Fruit fly (Drosophila melanogaster) whole organism, pupa: ENCODE data around the gene eIF5B.

Experiments used
- CG10348 ChIP-seq: fragments of 200-800 bp; sonication (Bioruptor generic); IDR thresholded peaks from 2 replicates; pipeline ENCODE4 v1.3.6; 2022; ENCODE audit warnings: missing biosample characterization, missing genetic modification characterization
- CG12605 ChIP-seq: fragments of 200-800 bp; sonication (Bioruptor generic); IDR thresholded peaks from 2 replicates; pipeline ENCODE4 v1.3.6; 2022; ENCODE audit warnings: missing biosample characterization, missing genetic modification characterization
- CG13204 ChIP-seq: fragments of 200-800 bp; sonication (Bioruptor generic); optimal IDR thresholded peaks from 2 replicates; lab custom pipeline; 2018; ENCODE audit warnings: missing biosample characterization, mild to moderate bottlenecking, missing genetic modification characterization, moderate library complexity
- CG14655 ChIP-seq: fragments of 200-800 bp; sonication (Bioruptor generic); optimal IDR thresholded peaks from 3 replicates; lab custom pipeline; 2017; ENCODE audit warnings: mild to moderate bottlenecking, missing biosample characterization, missing genetic modification reagents, missing genetic modification characterization
- CG15710 ChIP-seq: fragments of 200-800 bp; sonication (Bioruptor generic); optimal IDR thresholded peaks from 2 replicates; lab custom pipeline; 2018; ENCODE audit warnings: missing biosample characterization, mild to moderate bottlenecking, missing genetic modification characterization, moderate library complexity
- CG17806 ChIP-seq: fragments of 200-800 bp; sonication (Bioruptor generic); optimal IDR thresholded peaks from 2 replicates; lab custom pipeline; 2018; ENCODE audit warnings: missing biosample characterization, mild to moderate bottlenecking, missing genetic modification characterization, moderate library complexity
- CG32121 ChIP-seq: fragments of 200-800 bp; sonication (Bioruptor generic); IDR thresholded peaks from 2 replicates; pipeline ENCODE4 v1.3.6; 2022; ENCODE audit warnings: missing biosample characterization, missing genetic modification characterization
- CG34367 ChIP-seq: fragments of 200-800 bp; sonication (Bioruptor generic); optimal IDR thresholded peaks from 2 replicates; lab custom pipeline; 2018; ENCODE audit warnings: missing biosample characterization, mild to moderate bottlenecking, missing genetic modification characterization
- CG4496 ChIP-seq: fragments of 200-800 bp; sonication (Bioruptor generic); IDR thresholded peaks from 3 replicates; pipeline ENCODE4 v1.3.6; 2022; ENCODE audit warnings: missing biosample characterization, missing genetic modification characterization
- CG8159 ChIP-seq: fragments of 200-800 bp; sonication (Bioruptor generic); optimal IDR thresholded peaks from 3 replicates; lab custom pipeline; 2018; ENCODE audit warnings: missing biosample characterization, mild to moderate bottlenecking, missing genetic modification characterization, moderate library complexity
- CG8301 ChIP-seq: fragments of 200-800 bp; sonication (Bioruptor generic); optimal IDR thresholded peaks from 2 replicates; lab custom pipeline; 2018; ENCODE audit warnings: missing biosample characterization, mild to moderate bottlenecking, missing genetic modification characterization
- CG9948 ChIP-seq: fragments of 200-800 bp; sonication (Bioruptor generic); optimal IDR thresholded peaks from 2 replicates; lab custom pipeline; 2018; ENCODE audit warnings: missing biosample characterization, mild to moderate bottlenecking, missing genetic modification characterization, moderate library complexity
- D1 ChIP-seq: fragments of 200-800 bp; sonication (Bioruptor generic); optimal IDR thresholded peaks from 2 replicates; lab custom pipeline; 2018; ENCODE audit warnings: missing biosample characterization, mild to moderate bottlenecking, missing genetic modification characterization, moderate library complexity
- EcR ChIP-seq: fragments of 200-800 bp; sonication (Bioruptor generic); optimal IDR thresholded peaks from 3 replicates; lab custom pipeline; 2019; ENCODE audit warnings: missing biosample characterization, missing genetic modification characterization, mild to moderate bottlenecking, moderate library complexity, missing genetic modification reagents
- Ets98B ChIP-seq: fragments of 200-800 bp; sonication (Bioruptor generic); IDR thresholded peaks from 2 replicates; pipeline ENCODE4 v1.3.6; 2022; ENCODE audit warnings: missing biosample characterization, missing genetic modification characterization
- Pif1A ChIP-seq: fragments of 200-800 bp; sonication (Bioruptor generic); optimal IDR thresholded peaks from 3 replicates; lab custom pipeline; 2016; ENCODE audit warnings: missing biosample characterization, missing genetic modification characterization
- Pif1B ChIP-seq: fragments of 200-800 bp; sonication (Bioruptor generic); optimal IDR thresholded peaks from 3 replicates; lab custom pipeline; 2016; ENCODE audit warnings: missing biosample characterization, missing genetic modification characterization
- Snoo ChIP-seq: fragments of 200-800 bp; sonication (Bioruptor generic); optimal IDR thresholded peaks from 3 replicates; lab custom pipeline; 2017; ENCODE audit warnings: missing biosample characterization, mild to moderate bottlenecking, missing genetic modification characterization, inconsistent platforms
- fd96Ca ChIP-seq: fragments of 200-800 bp; sonication (Bioruptor generic); IDR thresholded peaks from 3 replicates; pipeline ENCODE4 v1.3.6; 2022; ENCODE audit warnings: missing biosample characterization, missing genetic modification characterization
- gl ChIP-seq: fragments of 200-800 bp; sonication (Bioruptor generic); optimal IDR thresholded peaks from 2 replicates; lab custom pipeline; 2018; ENCODE audit warnings: missing biosample characterization, mild to moderate bottlenecking, missing genetic modification characterization
- rn ChIP-seq: fragments of 200-800 bp; sonication (Bioruptor generic); IDR thresholded peaks from 2 replicates; pipeline ENCODE4 v1.3.6; 2022; ENCODE audit warnings: missing biosample characterization, missing genetic modification characterization

eIF5B gene

DNA sequence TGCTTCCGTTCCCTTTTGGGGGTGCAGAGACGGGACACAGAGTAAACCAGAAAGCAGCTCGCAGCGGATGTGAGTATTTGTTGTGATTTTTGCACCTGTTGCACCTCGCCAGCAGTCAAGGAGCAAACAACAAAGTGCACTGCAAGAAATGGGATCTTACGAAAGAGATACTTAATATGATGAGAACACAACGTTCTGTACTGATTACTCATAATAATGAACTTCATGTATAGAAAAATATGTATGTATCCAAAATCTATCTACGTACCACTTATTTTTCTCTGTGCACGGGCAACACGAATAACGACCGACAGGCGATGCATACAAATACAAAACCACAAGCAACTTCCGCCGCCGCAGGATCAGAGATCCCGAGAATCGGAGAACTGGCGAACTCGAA is 62.9 kb downstream of the eIF5B start:
- TF ChIP-seq CG8159 (tag; lab: Kevin White, UChicago) (peak; percentile 93), CG4496 (peak; percentile 87), CG32121 (GFP tag; lab: Robert Waterston, UW) (no peak), CG15710 (tag; lab: Kevin White, UChicago) (peak; percentile 91), Ets98B (GFP tag; lab: Robert Waterston, UW) (peak; percentile 65), Pif1B (GFP tag; lab: Kevin White, UChicago) (peak; percentile 90), CG14655 (GFP tag; lab: Kevin White, UChicago) (peak; percentile 89), gl (peak; percentile 89), CG10348 (GFP tag; lab: Robert Waterston, UW) (no peak), rn (GFP tag; lab: Robert Waterston, UW) (peak; percentile 72), fd96Ca (GFP tag; lab: Robert Waterston, UW) (peak; percentile 86), CG17806 (peak; percentile 93), CG12605 (GFP tag; lab: Robert Waterston, UW) (peak; percentile 78), D1 (peak; percentile 66), CG9948 (tag; lab: Kevin White, UChicago) (peak; percentile 92), Snoo (tag; lab: Kevin White, UChicago) (peak; percentile 86), CG13204 (GFP tag; lab: Kevin White, UChicago) (peak; percentile 85), CG8301 (tag; lab: Kevin White, UChicago) (peak; percentile 84), EcR (GFP tag; lab: Kevin White, UChicago) (no peak), Pif1A (GFP tag; lab: Kevin White, UChicago) (peak; percentile 89), CG34367 (tag; lab: Kevin White, UChicago) (peak; percentile 94)

DNA sequence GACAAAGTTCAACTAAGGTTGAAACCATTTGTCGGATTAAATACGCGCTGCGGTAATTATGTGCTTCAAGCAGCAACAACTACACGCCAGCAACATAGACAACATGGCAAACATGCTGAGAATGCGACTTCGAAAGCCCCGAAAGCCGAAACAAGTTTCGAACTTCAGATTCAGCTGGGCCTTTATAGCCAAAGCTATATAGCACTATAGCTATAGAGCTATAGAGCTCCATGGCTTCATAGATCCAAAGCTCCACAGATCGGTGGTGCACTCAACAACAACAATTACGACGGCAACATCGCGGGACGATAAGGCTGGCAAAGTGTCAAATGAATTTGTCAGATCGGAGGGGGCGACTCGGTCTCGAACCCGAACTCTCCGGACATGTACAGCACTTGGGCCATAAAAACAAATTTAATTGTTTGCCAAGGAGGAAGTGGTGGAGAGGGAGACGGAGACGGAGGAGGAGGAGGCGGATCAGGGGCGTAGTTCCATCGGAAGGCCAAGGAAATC is 63.4 kb downstream of the eIF5B start:
- TF ChIP-seq CG10348 (GFP tag; lab: Robert Waterston, UW) (no peak), D1 (no peak), CG15710 (tag; lab: Kevin White, UChicago) (no peak), CG34367 (tag; lab: Kevin White, UChicago) (no peak), CG13204 (GFP tag; lab: Kevin White, UChicago) (no peak), CG32121 (GFP tag; lab: Robert Waterston, UW) (no peak), Pif1A (GFP tag; lab: Kevin White, UChicago) (no peak), CG4496 (no peak), CG14655 (GFP tag; lab: Kevin White, UChicago) (no peak), fd96Ca (GFP tag; lab: Robert Waterston, UW) (no peak), CG8301 (tag; lab: Kevin White, UChicago) (no peak), Pif1B (GFP tag; lab: Kevin White, UChicago) (no peak), gl (no peak), CG12605 (GFP tag; lab: Robert Waterston, UW) (no peak), CG17806 (no peak), CG9948 (tag; lab: Kevin White, UChicago) (no peak), CG8159 (tag; lab: Kevin White, UChicago) (no peak), Snoo (tag; lab: Kevin White, UChicago) (no peak)

DNA sequence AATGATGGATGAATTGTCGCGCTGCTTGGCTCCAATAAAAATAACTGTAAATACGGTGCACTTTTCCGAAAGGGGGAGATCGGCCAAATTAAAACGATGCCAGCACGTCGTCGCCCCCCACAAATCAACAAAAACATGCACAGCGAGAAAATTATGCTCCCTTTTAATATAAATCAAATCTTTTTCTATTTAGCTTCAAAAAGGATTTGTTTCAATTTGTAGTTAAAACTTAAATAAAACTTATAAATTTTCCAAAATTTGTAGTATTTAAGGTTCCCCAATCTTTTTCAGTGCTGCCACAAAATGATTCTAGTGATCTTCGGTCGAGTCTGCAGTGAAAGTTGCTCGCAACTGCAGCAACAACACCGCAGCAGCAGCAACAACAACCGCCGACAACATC is 64.7 kb downstream of the eIF5B start:
- peak; percentile 91 for TF ChIP-seq CG9948 (tag; lab: Kevin White, UChicago)
- TF ChIP-seq CG12605 (GFP tag; lab: Robert Waterston, UW): peak; percentile 88
- TF ChIP-seq CG10348 (GFP tag; lab: Robert Waterston, UW): peak; percentile 24; the same call in 1 of the 2 replicates
- TF ChIP-seq rn (GFP tag; lab: Robert Waterston, UW): no peak; the same call in none of the 2 replicates
- peak; percentile 90 for TF ChIP-seq CG8159 (tag; lab: Kevin White, UChicago)
- TF ChIP-seq gl: peak; percentile 70
- TF ChIP-seq EcR (GFP tag; lab: Kevin White, UChicago): no peak
- peak; percentile 95 for TF ChIP-seq CG14655 (GFP tag; lab: Kevin White, UChicago)
- TF ChIP-seq Ets98B (GFP tag; lab: Robert Waterston, UW): peak; percentile 87
- peak; percentile 86 for TF ChIP-seq CG34367 (tag; lab: Kevin White, UChicago)
- TF ChIP-seq CG13204 (GFP tag; lab: Kevin White, UChicago): peak; percentile 58
- TF ChIP-seq CG32121 (GFP tag; lab: Robert Waterston, UW): no peak
- TF ChIP-seq CG15710 (tag; lab: Kevin White, UChicago): peak; percentile 87
- TF ChIP-seq CG8301 (tag; lab: Kevin White, UChicago): peak; percentile 95
- peak; percentile 81 for TF ChIP-seq D1
- TF ChIP-seq CG4496: peak; percentile 89
- peak; percentile 87 for TF ChIP-seq fd96Ca (GFP tag; lab: Robert Waterston, UW)
- peak; percentile 86 for TF ChIP-seq Pif1A (GFP tag; lab: Kevin White, UChicago)
- peak; percentile 89 for TF ChIP-seq CG17806
- TF ChIP-seq Snoo (tag; lab: Kevin White, UChicago): peak; percentile 70
- peak; percentile 85 for TF ChIP-seq Pif1B (GFP tag; lab: Kevin White, UChicago)
- TF ChIP-seq, all 21 proteins: peak for 18

DNA sequence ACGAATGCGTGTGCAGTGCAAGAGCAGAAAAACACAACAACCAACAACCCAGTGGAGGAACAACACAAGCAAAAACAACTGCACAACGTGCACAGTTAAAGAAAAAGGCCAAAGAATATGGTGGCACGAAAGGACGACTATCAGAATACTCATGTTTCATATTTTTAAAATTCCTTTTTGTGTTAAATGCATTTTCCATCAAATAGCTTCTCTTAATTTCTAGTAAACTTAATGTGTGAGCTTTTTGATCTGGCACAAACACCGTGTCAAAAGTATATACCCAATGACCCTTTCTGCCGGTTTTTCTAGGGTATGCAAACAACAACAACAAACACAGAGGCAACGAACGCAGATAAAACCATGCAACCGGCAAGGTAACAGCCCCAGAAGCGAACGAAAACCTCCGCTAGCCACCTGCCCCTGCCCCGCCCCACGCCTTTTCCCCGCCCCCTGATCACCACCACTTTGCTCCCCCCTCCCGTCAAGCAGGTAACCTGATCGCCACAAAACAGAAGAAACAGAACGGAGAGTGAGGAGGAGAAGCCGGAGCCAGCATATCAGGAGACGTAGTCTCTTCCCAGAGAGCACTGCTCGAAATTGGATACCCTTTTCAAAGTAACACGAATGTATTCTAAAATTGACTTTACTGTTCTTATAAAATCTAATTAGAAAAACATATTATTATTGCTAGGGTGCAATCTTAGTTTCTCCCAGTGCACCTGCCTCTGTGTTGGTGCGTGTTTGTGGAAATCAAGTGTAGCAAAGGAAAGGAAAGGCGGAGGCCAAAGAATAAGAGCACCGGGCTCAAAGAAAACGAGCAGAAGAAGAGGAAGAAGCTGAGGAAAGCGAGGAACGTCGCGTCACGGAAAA is 65.7 kb downstream of the eIF5B start:
- TF ChIP-seq CG12605 (GFP tag; lab: Robert Waterston, UW): peak; percentile 91
- TF ChIP-seq CG17806: peak; percentile 95
- TF ChIP-seq Ets98B (GFP tag; lab: Robert Waterston, UW): peak; percentile 91
- peak; percentile 55 for TF ChIP-seq CG10348 (GFP tag; lab: Robert Waterston, UW)
- peak; percentile 95 for TF ChIP-seq CG4496
- peak; percentile 94 for TF ChIP-seq CG9948 (tag; lab: Kevin White, UChicago)
- peak; percentile 95 for TF ChIP-seq gl
- TF ChIP-seq CG14655 (GFP tag; lab: Kevin White, UChicago): peak; percentile 97
- TF ChIP-seq CG34367 (tag; lab: Kevin White, UChicago): peak; percentile 99
- TF ChIP-seq CG15710 (tag; lab: Kevin White, UChicago): peak; percentile 97
- peak; percentile 43 for TF ChIP-seq D1
- peak; percentile 94 for TF ChIP-seq CG8301 (tag; lab: Kevin White, UChicago)
- peak; percentile 97 for TF ChIP-seq CG8159 (tag; lab: Kevin White, UChicago)
- TF ChIP-seq CG13204 (GFP tag; lab: Kevin White, UChicago): peak; percentile 89
- peak; percentile 95 for TF ChIP-seq rn (GFP tag; lab: Robert Waterston, UW)
- TF ChIP-seq fd96Ca (GFP tag; lab: Robert Waterston, UW): peak; percentile 96
- peak; percentile 93 for TF ChIP-seq Pif1B (GFP tag; lab: Kevin White, UChicago)
- peak; percentile 95 for TF ChIP-seq Pif1A (GFP tag; lab: Kevin White, UChicago)
- peak; percentile 94 for TF ChIP-seq EcR (GFP tag; lab: Kevin White, UChicago)
- TF ChIP-seq Snoo (tag; lab: Kevin White, UChicago): peak; percentile 94
- TF ChIP-seq CG32121 (GFP tag; lab: Robert Waterston, UW): peak; percentile 75
